Fruit fly (Drosophila melanogaster): ENCODE results near the gene CG31463.

CG31463 gene

dm6 chr3R:8334982-8335381 is 42.8 kb downstream of the CG31463 start:
- TF ChIP-seq CG8159 (tag; optimal IDR thresholded peaks at IDR 0.05) = no peak
- TF ChIP-seq CG10348 (GFP tag; IDR thresholded peaks at IDR 0.05) = no peak
- TF ChIP-seq fd96Ca (GFP tag; IDR thresholded peaks at IDR 0.05) = 0 out of 3 replicates have a peak, but pooled peaks have one; percentile 28
- TF ChIP-seq CG4496 (GFP tag; IDR thresholded peaks at IDR 0.05) = no peak
- TF ChIP-seq Ets98B (GFP tag; IDR thresholded peaks at IDR 0.05) = no peak

- TF ChIP-seq CG32121 (GFP tag; IDR thresholded peaks at IDR 0.05) = no peak
- TF ChIP-seq Ets98B (GFP tag; IDR thresholded peaks at IDR 0.05) = no peak
- TF ChIP-seq Pif1A (GFP tag; optimal IDR thresholded peaks at IDR 0.05) = no peak
- no peak for TF ChIP-seq CG8301 (tag; optimal IDR thresholded peaks at IDR 0.05)
- TF ChIP-seq Pif1B (GFP tag; optimal IDR thresholded peaks at IDR 0.05) = no peak
- no peak for TF ChIP-seq CG34367 (tag; optimal IDR thresholded peaks at IDR 0.05)
- no peak for TF ChIP-seq D1 (tag; optimal IDR thresholded peaks at IDR 0.05)
- TF ChIP-seq CG12605 (GFP tag; IDR thresholded peaks at IDR 0.05) = no peak
- TF ChIP-seq CG17806 (tag; optimal IDR thresholded peaks at IDR 0.05) = no peak
These were observed 44.0 kb downstream of the CG31463 start for dm6 chr3R:8336012-8336567.

- TF ChIP-seq fd96Ca (GFP tag; IDR thresholded peaks at IDR 0.05) (no peak), Snoo (tag; optimal IDR thresholded peaks at IDR 0.05) (no peak), CG15710 (tag; optimal IDR thresholded peaks at IDR 0.05) (no peak), CG10348 (GFP tag; IDR thresholded peaks at IDR 0.05) (no peak), CG12605 (GFP tag; IDR thresholded peaks at IDR 0.05) (no peak), CG34367 (tag; optimal IDR thresholded peaks at IDR 0.05) (no peak), D1 (tag; optimal IDR thresholded peaks at IDR 0.05) (no peak), CG17806 (tag; optimal IDR thresholded peaks at IDR 0.05) (no peak), CG13204 (GFP tag; optimal IDR thresholded peaks at IDR 0.05) (no peak)
These were observed 48.6 kb downstream of the CG31463 start, which contains the start of the genes COX7A and Arl2 for dm6 chr3R:8340675-8341275. COX7A (minus strand) TSS chr3R:8341043. Arl2 (plus strand) TSS chr3R:8341100.
